Worm (Caenorhabditis elegans) whole organism, L4 larva: ENCODE measurements around the gene ima-3.

ENCODE experiments used
- R02D3.7 ChIP-seq: fragments of 150-350 bp; sonication (generic microtip); optimal IDR thresholded peaks from 3 replicates; lab custom pipeline; 2014; ENCODE audit warnings: missing biosample characterization, missing genetic modification characterization
- T26A8.4 ChIP-seq: fragments of 200-800 bp; sonication (Bioruptor generic); IDR thresholded peaks from 2 replicates; pipeline ENCODE4 v1.3.6; 2022; ENCODE audit warnings: missing genetic modification characterization, missing compliant biosample characterization
- Y75B8A.6 ChIP-seq: fragments of 200-800 bp; sonication (Bioruptor generic); IDR thresholded peaks from 2 replicates; pipeline ENCODE4 v1.3.6; 2022; ENCODE audit warnings: missing genetic modification reagents, missing genetic modification characterization, missing compliant biosample characterization
- ama-1 ChIP-seq: fragments of 150-350 bp; optimal IDR thresholded peaks from 2 replicates; lab custom pipeline; 2014; ENCODE audit warnings: inconsistent platforms, mixed read lengths
- ceh-20 ChIP-seq: fragments of 200-800 bp; sonication (Bioruptor generic); IDR thresholded peaks from 2 replicates; pipeline ENCODE4 v1.3.6; 2022; ENCODE audit warnings: missing genetic modification reagents, missing genetic modification characterization, missing compliant biosample characterization
- ceh-82 ChIP-seq: sonication (generic microtip); optimal IDR thresholded peaks from 2 replicates; lab custom pipeline; 2017; ENCODE audit warnings: missing biosample characterization, missing genetic modification characterization
- ces-1 ChIP-seq: fragments of 150-350 bp; sonication (generic microtip); optimal IDR thresholded peaks from 4 replicates; lab custom pipeline; 2014; ENCODE audit warnings: missing biosample characterization, missing genetic modification reagents, missing genetic modification characterization
- daf-16 ChIP-seq, 3 experiments: sonication (generic microtip); optimal IDR thresholded peaks; 2 replicates each; lab custom pipeline; 2016 to 2017; ENCODE audit warnings: missing genetic modification characterization in 3 of 3, missing genetic modification reagents in 3 of 3, mild to moderate bottlenecking in 2 of 3, missing compliant biosample characterization in 2 of 3, missing biosample characterization in 1 of 3, moderate library complexity in 1 of 3
- dpl-1 ChIP-seq: fragments of 150-350 bp; optimal IDR thresholded peaks from 2 replicates; lab custom pipeline; 2014; ENCODE audit warnings: missing biosample characterization, missing genetic modification reagents, missing genetic modification characterization
- duxl-1 ChIP-seq: sonication (generic microtip); optimal IDR thresholded peaks from 2 replicates; lab custom pipeline; 2016; ENCODE audit warnings: mild to moderate bottlenecking, missing genetic modification characterization, moderate library complexity, missing compliant biosample characterization; ENCODE audit not compliant: poor library complexity
- dve-1 ChIP-seq: sonication (generic microtip); optimal IDR thresholded peaks from 2 replicates; lab custom pipeline; 2017; ENCODE audit warnings: antibody characterized with exemption, mild to moderate bottlenecking, missing genetic modification characterization, missing compliant biosample characterization; ENCODE audit not compliant: insufficient read depth
- fkh-10 ChIP-seq: fragments of 150-350 bp; optimal IDR thresholded peaks from 2 replicates; lab custom pipeline; 2014; ENCODE audit warnings: missing biosample characterization, missing genetic modification reagents, missing genetic modification characterization
- gei-8 ChIP-seq: fragments of 200-800 bp; sonication (Bioruptor generic); optimal IDR thresholded peaks from 2 replicates; lab custom pipeline; 2018; ENCODE audit warnings: mild to moderate bottlenecking, missing genetic modification characterization, missing compliant biosample characterization
- hif-1 ChIP-seq, 2 experiments: sonication (generic microtip); optimal IDR thresholded peaks; 2 replicates each; lab custom pipeline; 2016 to 2017; ENCODE audit warnings: missing compliant biosample characterization in 2 of 2, missing genetic modification characterization in 2 of 2, missing genetic modification reagents in 2 of 2, missing genotype in 2 of 2, mild to moderate bottlenecking in 1 of 2
- lim-7 ChIP-seq: fragments of 200-800 bp; sonication (Bioruptor generic); IDR thresholded peaks from 2 replicates; pipeline ENCODE4 v1.3.6; 2022; ENCODE audit warnings: missing genetic modification characterization, missing compliant biosample characterization
- lin-13 ChIP-seq: fragments of 150-350 bp; optimal IDR thresholded peaks from 2 replicates; lab custom pipeline; 2014; ENCODE audit warnings: missing biosample characterization, missing genetic modification reagents, missing genetic modification characterization
- lin-38 ChIP-seq: fragments of 200-800 bp; sonication (Bioruptor generic); IDR thresholded peaks from 2 replicates; pipeline ENCODE4 v1.3.6; 2022; ENCODE audit warnings: missing genetic modification reagents, missing genetic modification characterization, missing compliant biosample characterization
- lsy-2 ChIP-seq, 2 experiments: fragments of 150-350 bp in 1 of 2; sonication (generic microtip) in 1 of 2; optimal IDR thresholded peaks; 2 replicates each; lab custom pipeline; 2014 to 2017; ENCODE audit warnings: missing biosample characterization in 2 of 2, missing genetic modification characterization in 2 of 2
- madf-9 ChIP-seq: fragments of 200-800 bp; sonication (Bioruptor generic); conservative IDR thresholded peaks from 2 replicates; pipeline ENCODE4 v1.3.6; 2022; ENCODE audit warnings: missing genetic modification reagents, missing genetic modification characterization, missing compliant biosample characterization
- mdt-29 ChIP-seq: fragments of 200-800 bp; sonication (Bioruptor generic); IDR thresholded peaks from 2 replicates; pipeline ENCODE4 v1.3.6; 2022; ENCODE audit warnings: missing genetic modification reagents, missing genetic modification characterization, missing compliant biosample characterization
- mep-1 ChIP-seq: fragments of 150-350 bp; sonication (generic microtip); optimal IDR thresholded peaks from 3 replicates; lab custom pipeline; 2014; ENCODE audit warnings: missing biosample characterization, missing genetic modification characterization
- mes-2 ChIP-seq: sonication (generic microtip); optimal IDR thresholded peaks from 2 replicates; lab custom pipeline; 2016; ENCODE audit warnings: missing genotype, mild to moderate bottlenecking, missing genetic modification characterization, missing compliant biosample characterization; ENCODE audit not compliant: poor library complexity, severe bottlenecking
- mxl-3 ChIP-seq: fragments of 200-800 bp; sonication (Bioruptor generic); optimal IDR thresholded peaks from 2 replicates; lab custom pipeline; 2018; ENCODE audit warnings: mild to moderate bottlenecking, missing genetic modification characterization, missing compliant biosample characterization
- nhr-237 ChIP-seq: sonication (generic microtip); optimal IDR thresholded peaks from 2 replicates; lab custom pipeline; 2017; ENCODE audit warnings: missing biosample characterization, missing genetic modification characterization
- nhr-28 ChIP-seq: fragments of 150-350 bp; optimal IDR thresholded peaks from 2 replicates; lab custom pipeline; 2014; ENCODE audit warnings: missing biosample characterization, missing genetic modification characterization
- nhr-48 ChIP-seq: sonication (generic microtip); optimal IDR thresholded peaks from 2 replicates; lab custom pipeline; 2016; ENCODE audit warnings: mild to moderate bottlenecking, missing genetic modification characterization, missing compliant biosample characterization
- nhr-6 ChIP-seq: fragments of 150-350 bp; optimal IDR thresholded peaks from 2 replicates; lab custom pipeline; 2014; ENCODE audit warnings: missing biosample characterization, missing genetic modification characterization
- nhr-77 ChIP-seq: fragments of 150-350 bp; optimal IDR thresholded peaks from 2 replicates; lab custom pipeline; 2014; ENCODE audit warnings: missing biosample characterization, missing genetic modification characterization
- php-3 ChIP-seq: fragments of 200-800 bp; sonication (Bioruptor generic); IDR thresholded peaks from 2 replicates; pipeline ENCODE4 v1.3.6; 2022; ENCODE audit warnings: missing genetic modification reagents, missing genetic modification characterization, missing compliant biosample characterization
- pqm-1 ChIP-seq: sonication (generic microtip); optimal IDR thresholded peaks from 2 replicates; lab custom pipeline; 2017; ENCODE audit warnings: missing biosample characterization, missing genetic modification characterization
- unc-130 ChIP-seq: sonication (generic microtip); optimal IDR thresholded peaks from 2 replicates; lab custom pipeline; 2016; ENCODE audit warnings: missing genetic modification reagents, missing genetic modification characterization, missing compliant biosample characterization
- unc-62 ChIP-seq, 3 experiments: fragments of 150-350 bp in 1 of 3; sonication (generic microtip); optimal IDR thresholded peaks in 2 of 3; peaks in 1 of 3; 1 replicate in 1 of 3; 2 replicates in 2 of 3; lab custom pipeline; 2014 to 2017; ENCODE audit warnings: missing biosample characterization in 3 of 3, missing genetic modification characterization in 3 of 3, missing genetic modification reagents in 3 of 3, missing genotype in 1 of 3

The ima-3 gene

ce11 chrIV:7561614-7562142 lies at the start of gene ima-3:
ima-3 (minus strand) TSS chrIV:7561664.
- TF ChIP-seq unc-130 (peak; percentile 18), daf-16 (GFP tag; optimal IDR thresholded peaks at IDR 0.05; lab: Kevin White, UChicago) (no peak), daf-16 (tag; optimal IDR thresholded peaks at IDR 0.05; lab: Kevin White, UChicago) (no peak), nhr-77 (peak; percentile 80), R02D3.7 (tag; lab: Kevin White, UChicago) (no peak), ama-1 (lab: Kevin White, UChicago) (peak; percentile 2), pqm-1 (tag; lab: Kevin White, UChicago) (peak; percentile 36), nhr-28 (peak; percentile 67), lin-38 (GFP tag; lab: Robert Waterston, UW) (peak; percentile 73), lsy-2 (tag; optimal IDR thresholded peaks at IDR 0.05; lab: Kevin White, UChicago) (peak in 1 of 2 experiments; percentile 62), hif-1 (tag; optimal IDR thresholded peaks at IDR 0.05; lab: Kevin White, UChicago) (peak in 1 of 2 experiments; percentile 47), ceh-20 (no peak), mep-1 (tag; lab: Kevin White, UChicago) (peak; percentile 51), T26A8.4 (GFP tag; lab: Robert Waterston, UW) (no peak), mdt-29 (no peak), gei-8 (no peak), dve-1 (tag; lab: Kevin White, UChicago) (peak; percentile 30), lin-13 (GFP tag; lab: Kevin White, UChicago) (peak; percentile 44), ceh-82 (no peak), madf-9 (no peak), dpl-1 (GFP tag; lab: Kevin White, UChicago) (peak; percentile 25), lim-7 (no peak), mes-2 (peak; percentile 72), fkh-10 (GFP tag; lab: Kevin White, UChicago) (peak; percentile 31), nhr-6 (peak; percentile 17)
- TF ChIP-seq, all 104 proteins: peak for 15

ce11 chrIV:7608111-7608510 lies 46.6 kb upstream of the ima-3 start:
- TF ChIP-seq hif-1 (tag; optimal IDR thresholded peaks at IDR 0.05; lab: Kevin White, UChicago) (no peak), lim-7 (no peak), unc-62 (GFP tag; optimal IDR thresholded peaks at IDR 0.05 in 1 of 2; lab: Kevin White, UChicago) (peak in 1 of 2 experiments; percentile 90), unc-62 (tag; optimal IDR thresholded peaks at IDR 0.05; lab: Kevin White, UChicago) (no peak)

- TF ChIP-seq nhr-237: no peak
- peak in 1 of 2 experiments; percentile 89 for TF ChIP-seq unc-62 (GFP tag; optimal IDR thresholded peaks at IDR 0.05 in 1 of 2; lab: Kevin White, UChicago)
- TF ChIP-seq unc-62 (tag; optimal IDR thresholded peaks at IDR 0.05; lab: Kevin White, UChicago): no peak
- TF ChIP-seq Y75B8A.6: no peak
Observed at ce11 chrIV:7605413-7605812, 43.9 kb upstream of the ima-3 start.

- no peak for TF ChIP-seq mxl-3 (GFP tag; lab: Kevin White, UChicago)
- TF ChIP-seq unc-62 (GFP tag; optimal IDR thresholded peaks at IDR 0.05 in 1 of 2; lab: Kevin White, UChicago): peak in 1 of 2 experiments; percentile 61
- no peak for TF ChIP-seq unc-62 (tag; optimal IDR thresholded peaks at IDR 0.05; lab: Kevin White, UChicago)
Observed at ce11 chrIV:7588631-7589030, 27.2 kb upstream of the ima-3 start, which contains the start of gene cla-1. cla-1 (plus strand) TSS chrIV:7588931.

- TF ChIP-seq pqm-1 (tag; lab: Kevin White, UChicago) (no peak), php-3 (no peak), duxl-1 (tag; lab: Kevin White, UChicago) (no peak), fkh-10 (GFP tag; lab: Kevin White, UChicago) (peak; percentile 50), nhr-48 (tag; lab: Kevin White, UChicago) (no peak), ces-1 (GFP tag; lab: Kevin White, UChicago) (peak; percentile 61), ceh-20 (no peak)
Observed at ce11 chrIV:7586972-7587371, 25.5 kb upstream of the ima-3 start.
